Worm (Caenorhabditis elegans): ENCODE measurements around the gene C29F9.6.

DNA sequence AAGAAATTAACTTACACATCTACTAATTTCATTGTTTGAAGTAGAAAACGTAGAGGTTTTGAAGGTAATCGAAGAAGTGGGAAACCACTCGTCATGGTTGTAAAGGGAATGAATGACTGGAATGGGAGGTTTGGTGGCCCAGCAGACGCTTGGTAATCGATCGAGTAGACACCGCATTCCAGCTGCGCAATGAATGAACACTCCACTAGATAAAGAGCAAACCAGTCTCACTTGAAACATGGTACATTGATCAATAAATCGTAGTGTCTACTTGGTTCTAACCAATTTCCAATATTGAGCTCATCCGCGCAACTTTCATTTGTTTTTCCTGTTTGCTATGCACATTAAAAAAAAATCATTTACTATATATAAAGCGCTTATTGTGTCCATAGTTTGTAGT lies 31.7 kb downstream of the C29F9.6 start, which contains the start of gene fbxb-84:
- TF ChIP-seq flt-1 (GFP tag; IDR thresholded peaks at IDR 0.05) (no peak), tab-1 (GFP tag; IDR thresholded peaks at IDR 0.05) (no peak), ref-1 (GFP tag; conservative IDR thresholded peaks at IDR 0.05) (no peak), ztf-23 (GFP tag; IDR thresholded peaks at IDR 0.05) (no peak), med-1 (GFP tag; optimal IDR thresholded peaks at IDR 0.05; ENCODE audit: insufficient read depth) (no peak), T22C8.4 (GFP tag; IDR thresholded peaks at IDR 0.05) (no peak)
